Worm (Caenorhabditis elegans) whole organism, L4/young adult: ENCODE data around the gene nish-1.

Experiments
- W03F9.2 ChIP-seq: fragments of 150-350 bp; optimal IDR thresholded peaks from 2 replicates; lab custom pipeline; 2014; ENCODE audit warnings: missing biosample characterization, missing genetic modification characterization
- dao-5 ChIP-seq: sonication (generic microtip); optimal IDR thresholded peaks from 2 replicates; lab custom pipeline; 2016; ENCODE audit warnings: missing genotype, missing genetic modification characterization, moderate library complexity, missing compliant biosample characterization
- him-1 ChIP-seq: sonication (generic microtip); optimal IDR thresholded peaks from 2 replicates; lab custom pipeline; 2016; ENCODE audit warnings: missing genotype, missing genetic modification reagents, missing genetic modification characterization, missing compliant biosample characterization

DNA sequence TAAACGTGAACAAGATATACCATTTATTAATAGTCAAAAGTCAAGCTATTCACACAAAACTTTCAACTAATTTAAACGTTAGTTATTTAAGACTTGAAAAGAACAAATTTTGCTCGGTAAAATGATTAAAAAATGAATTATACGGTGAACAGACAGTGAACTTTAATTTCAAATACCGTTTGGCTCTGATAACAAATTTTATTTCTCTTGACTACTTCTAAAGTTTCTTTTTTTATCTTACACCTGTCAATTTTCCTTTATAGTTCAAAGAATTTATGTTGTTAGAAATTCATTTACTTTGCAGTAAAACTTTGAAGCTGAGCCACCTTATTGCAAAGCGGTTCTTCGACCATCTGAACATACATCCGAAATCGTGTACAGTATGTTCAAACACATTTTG lies 51.3 kb downstream of the nish-1 start, which contains the start of gene ZK593.3:
- no peak for TF ChIP-seq W03F9.2 (tag; lab: Kevin White, UChicago)
- no peak for TF ChIP-seq dao-5 (tag; lab: Kevin White, UChicago)
- no peak for TF ChIP-seq him-1
